Worm (Caenorhabditis elegans) whole organism, L1 larva: ENCODE results near the gene srt-64.
A peak's percentile ranks its signal among the peaks of the same experiment; 100 is the strongest.

Experiments used
- C34B4.2 ChIP-seq: sonication (generic microtip); optimal IDR thresholded peaks from 2 replicates; lab custom pipeline; 2017; ENCODE audit warnings: mild to moderate bottlenecking, missing genetic modification characterization, missing compliant biosample characterization
- aha-1 ChIP-seq: fragments of 150-350 bp; optimal IDR thresholded peaks from 2 replicates; lab custom pipeline; 2014; ENCODE audit warnings: missing biosample characterization, missing genetic modification characterization
- blmp-1 ChIP-seq: fragments of 150-350 bp; optimal IDR thresholded peaks from 2 replicates; lab custom pipeline; 2014; ENCODE audit warnings: missing biosample characterization, missing genetic modification characterization
- ceh-63 ChIP-seq: fragments of 200-800 bp; sonication (Bioruptor generic); optimal IDR thresholded peaks from 2 replicates; lab custom pipeline; 2018; ENCODE audit warnings: mild to moderate bottlenecking, missing genetic modification characterization, missing compliant biosample characterization
- ceh-82 ChIP-seq, 3 experiments: fragments of 150-350 bp in 1 of 3; sonication (generic microtip) in 2 of 3; optimal IDR thresholded peaks; 2 replicates each; lab custom pipeline; 2014 to 2017; ENCODE audit warnings: missing biosample characterization in 3 of 3, missing genetic modification characterization in 3 of 3
- ceh-88 ChIP-seq: fragments of 200-800 bp; sonication (Bioruptor generic); IDR thresholded peaks from 2 replicates; pipeline ENCODE4 v1.3.6; 2022; ENCODE audit warnings: missing genetic modification characterization, missing compliant biosample characterization
- ceh-90 ChIP-seq: sonication (generic microtip); optimal IDR thresholded peaks from 2 replicates; lab custom pipeline; 2016; ENCODE audit warnings: missing genetic modification characterization, missing compliant biosample characterization
- dsc-1 ChIP-seq: sonication (generic microtip); optimal IDR thresholded peaks from 2 replicates; lab custom pipeline; 2016; ENCODE audit warnings: mild to moderate bottlenecking, missing genetic modification characterization, missing compliant biosample characterization
- efl-1 ChIP-seq, 4 experiments: fragments of 150-350 bp; optimal IDR thresholded peaks in 3 of 4; peaks in 1 of 4; 1 replicate in 1 of 4; 2 replicates in 3 of 4; lab custom pipeline; 2014; ENCODE audit warnings: missing biosample characterization in 2 of 4, missing genetic modification characterization in 2 of 4, missing genetic modification reagents in 2 of 4
- fkh-4 ChIP-seq: sonication (generic microtip); optimal IDR thresholded peaks from 2 replicates; lab custom pipeline; 2016; ENCODE audit warnings: missing compliant biosample characterization, missing genetic modification characterization, borderline replicate concordance
- hlh-17 ChIP-seq: fragments of 200-800 bp; sonication (Bioruptor generic); optimal IDR thresholded peaks from 2 replicates; lab custom pipeline; 2018; ENCODE audit warnings: missing genetic modification characterization, mild to moderate bottlenecking, missing compliant biosample characterization, moderate library complexity, borderline replicate concordance
- hpl-2 ChIP-seq: fragments of 150-350 bp; optimal IDR thresholded peaks from 2 replicates; lab custom pipeline; 2014; ENCODE audit warnings: missing biosample characterization, missing genetic modification reagents, missing genetic modification characterization
- jun-1 ChIP-seq: fragments of 150-350 bp; optimal IDR thresholded peaks from 2 replicates; lab custom pipeline; 2014; ENCODE audit warnings: missing biosample characterization, missing genetic modification reagents, missing genetic modification characterization
- lin-14 ChIP-seq: fragments of 200-800 bp; sonication (Bioruptor generic); optimal IDR thresholded peaks from 2 replicates; lab custom pipeline; 2018; ENCODE audit warnings: mild to moderate bottlenecking, missing genetic modification characterization, moderate library complexity, missing compliant biosample characterization
- lin-15B ChIP-seq: fragments of 150-350 bp; sonication (generic microtip); optimal IDR thresholded peaks from 3 replicates; lab custom pipeline; 2014; ENCODE audit warnings: missing biosample characterization, missing genetic modification characterization
- lin-35 ChIP-seq, 2 experiments: fragments of 150-350 bp; optimal IDR thresholded peaks; 2 replicates each; lab custom pipeline; 2014; ENCODE audit warnings: missing biosample characterization in 2 of 2, missing genetic modification characterization in 2 of 2, missing genetic modification reagents in 2 of 2
- mab-9 ChIP-seq: fragments of 200-800 bp; sonication (Bioruptor generic); IDR thresholded peaks from 2 replicates; pipeline ENCODE4 v1.3.6; 2022; ENCODE audit warnings: missing genetic modification reagents, missing genetic modification characterization, missing compliant biosample characterization
- mep-1 ChIP-seq: fragments of 150-350 bp; optimal IDR thresholded peaks from 2 replicates; lab custom pipeline; 2014; ENCODE audit warnings: missing biosample characterization, missing genetic modification characterization
- nhr-11 ChIP-seq: fragments of 150-350 bp; optimal IDR thresholded peaks from 2 replicates; lab custom pipeline; 2014; ENCODE audit warnings: missing biosample characterization, missing genetic modification characterization
- nhr-12 ChIP-seq: sonication (generic microtip); optimal IDR thresholded peaks from 2 replicates; lab custom pipeline; 2017; ENCODE audit warnings: missing biosample characterization, missing genetic modification characterization
- nhr-20 ChIP-seq: sonication (generic microtip); optimal IDR thresholded peaks from 2 replicates; lab custom pipeline; 2016; ENCODE audit warnings: mild to moderate bottlenecking, missing genetic modification characterization, missing compliant biosample characterization
- nhr-237 ChIP-seq: fragments of 150-350 bp; optimal IDR thresholded peaks from 2 replicates; lab custom pipeline; 2014; ENCODE audit warnings: missing biosample characterization, missing genetic modification characterization
- nhr-28 ChIP-seq: fragments of 150-350 bp; optimal IDR thresholded peaks from 2 replicates; lab custom pipeline; 2014; ENCODE audit warnings: missing biosample characterization, missing genetic modification characterization
- nhr-47 ChIP-seq: sonication (generic microtip); optimal IDR thresholded peaks from 2 replicates; lab custom pipeline; 2016; ENCODE audit warnings: mild to moderate bottlenecking, missing genetic modification characterization, moderate library complexity, missing compliant biosample characterization
- nhr-77 ChIP-seq: fragments of 150-350 bp; optimal IDR thresholded peaks from 2 replicates; lab custom pipeline; 2014; ENCODE audit warnings: missing biosample characterization, missing genetic modification characterization
- nhr-85 ChIP-seq: sonication (generic microtip); peaks from one replicate; lab custom pipeline; 2016; ENCODE audit warnings: missing genetic modification characterization, inconsistent platforms, missing compliant biosample characterization
- nhr-90 ChIP-seq: sonication (generic microtip); optimal IDR thresholded peaks from 2 replicates; lab custom pipeline; 2016; ENCODE audit warnings: mild to moderate bottlenecking, missing genetic modification characterization, missing compliant biosample characterization; ENCODE audit not compliant: poor library complexity
- pag-3 ChIP-seq: sonication (generic microtip); optimal IDR thresholded peaks from 2 replicates; lab custom pipeline; 2017; ENCODE audit warnings: missing genetic modification characterization, mild to moderate bottlenecking, missing compliant biosample characterization, antibody characterized with exemption, borderline replicate concordance; ENCODE audit not compliant: insufficient read depth
- skn-1 ChIP-seq: fragments of 150-350 bp; optimal IDR thresholded peaks from 2 replicates; lab custom pipeline; 2014; ENCODE audit warnings: missing biosample characterization, missing genetic modification characterization
- snpc-4 ChIP-seq: fragments of 150-350 bp; optimal IDR thresholded peaks from 2 replicates; lab custom pipeline; 2014; ENCODE audit warnings: missing biosample characterization, missing genetic modification characterization
- snu-23 ChIP-seq: sonication (generic microtip); optimal IDR thresholded peaks from 2 replicates; lab custom pipeline; 2016; ENCODE audit warnings: missing genetic modification characterization, missing compliant biosample characterization
- sox-4 ChIP-seq: sonication (generic microtip); optimal IDR thresholded peaks from 2 replicates; lab custom pipeline; 2016; ENCODE audit warnings: missing genetic modification characterization, missing compliant biosample characterization
- sptf-1 ChIP-seq: fragments of 150-350 bp; optimal IDR thresholded peaks from 2 replicates; lab custom pipeline; 2014; ENCODE audit warnings: missing biosample characterization, missing genetic modification characterization
- unc-30 ChIP-seq: sonication (generic microtip); optimal IDR thresholded peaks from 2 replicates; lab custom pipeline; 2017; ENCODE audit warnings: missing biosample characterization, missing genetic modification characterization
- unc-62 ChIP-seq: fragments of 150-350 bp; optimal IDR thresholded peaks from 2 replicates; lab custom pipeline; 2014; ENCODE audit warnings: missing biosample characterization, missing genetic modification reagents, missing genetic modification characterization
- unc-86 ChIP-seq: sonication (generic microtip); optimal IDR thresholded peaks from 2 replicates; lab custom pipeline; 2016; ENCODE audit warnings: missing genetic modification characterization, missing compliant biosample characterization
- unc-98 ChIP-seq: fragments of 200-800 bp; sonication (Bioruptor generic); IDR thresholded peaks from 2 replicates; pipeline ENCODE4 v1.3.6; 2022; ENCODE audit warnings: missing genetic modification characterization, missing compliant biosample characterization
- vab-15 ChIP-seq: sonication (generic microtip); optimal IDR thresholded peaks from 2 replicates; lab custom pipeline; 2017; ENCODE audit warnings: missing genotype, mild to moderate bottlenecking, missing genetic modification characterization, missing compliant biosample characterization
- xbp-1 ChIP-seq: sonication (generic microtip); optimal IDR thresholded peaks from 2 replicates; lab custom pipeline; 2016; ENCODE audit warnings: missing genetic modification characterization, missing compliant biosample characterization
- zag-1 ChIP-seq: fragments of 150-350 bp; optimal IDR thresholded peaks from 2 replicates; lab custom pipeline; 2014; ENCODE audit warnings: missing biosample characterization, missing genetic modification characterization
- zip-4 ChIP-seq: fragments of 200-800 bp; sonication (Bioruptor generic); optimal IDR thresholded peaks from 2 replicates; lab custom pipeline; 2018; ENCODE audit warnings: mild to moderate bottlenecking, missing genetic modification characterization, moderate library complexity, missing compliant biosample characterization
- ztf-4 ChIP-seq: fragments of 150-350 bp; optimal IDR thresholded peaks from 2 replicates; lab custom pipeline; 2014; ENCODE audit warnings: missing biosample characterization, missing genetic modification characterization

The srt-64 gene

DNA sequence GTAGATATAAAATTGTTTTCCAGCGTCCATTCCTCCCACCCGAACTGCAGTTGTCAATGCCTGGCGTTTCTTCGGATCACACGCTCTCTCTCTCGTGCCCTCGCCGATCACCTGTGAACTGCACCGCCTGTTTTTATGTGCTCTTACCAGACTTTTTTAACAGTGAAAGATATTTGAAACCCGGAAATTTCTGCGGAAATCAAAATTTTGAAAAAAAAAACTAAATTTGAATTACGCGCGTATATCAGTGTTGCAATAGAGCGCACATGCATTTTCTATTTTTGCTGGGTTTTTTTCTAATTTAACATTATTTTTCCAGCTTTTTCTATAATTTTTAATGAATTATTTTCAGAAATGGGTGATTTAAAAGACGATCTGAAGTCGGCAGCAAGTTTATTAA lies 34.6 kb upstream of the srt-64 start, which contains the start of gene ttc-37 (continued):
- TF ChIP-seq nhr-90 (peak; percentile 46), nhr-237 (tag; lab: Kevin White, UChicago) (no peak), lin-15B (tag; lab: Kevin White, UChicago) (peak; percentile 49), mab-9 (GFP tag; lab: Robert Waterston, UW) (no peak), unc-98 (GFP tag; lab: Robert Waterston, UW) (0 out of 2 replicates have a peak, but pooled peaks have one; percentile 7), snpc-4 (tag; lab: Kevin White, UChicago) (peak; percentile 39), nhr-47 (peak; percentile 85), nhr-11 (tag; lab: Kevin White, UChicago) (peak; percentile 31), sox-4 (tag; lab: Kevin White, UChicago) (no peak), jun-1 (tag; lab: Kevin White, UChicago) (peak; percentile 19), skn-1 (tag; lab: Kevin White, UChicago) (peak; percentile 60), zag-1 (tag; lab: Kevin White, UChicago) (no peak), nhr-12 (tag; lab: Kevin White, UChicago) (no peak), ceh-82 (tag; optimal IDR thresholded peaks at IDR 0.05; lab: Kevin White, UChicago) (peak; percentile 31 to 65 (median 51)), hpl-2 (GFP tag; lab: Kevin White, UChicago) (no peak), dsc-1 (peak; percentile 75), sptf-1 (tag; lab: Kevin White, UChicago) (no peak), hlh-17 (GFP tag; lab: Kevin White, UChicago) (no peak), unc-30 (no peak), aha-1 (tag; lab: Kevin White, UChicago) (no peak), xbp-1 (tag; lab: Kevin White, UChicago) (peak; percentile 65), ceh-90 (tag; lab: Kevin White, UChicago) (no peak), snu-23 (peak; percentile 81), nhr-77 (tag; lab: Kevin White, UChicago) (no peak), pag-3 (tag; lab: Kevin White, UChicago) (peak; percentile 19), mep-1 (tag; lab: Kevin White, UChicago) (peak; percentile 70), lin-35 (GFP tag; optimal IDR thresholded peaks at IDR 0.05; lab: Kevin White, UChicago) (peak; percentile 97 to 99), C34B4.2 (no peak), ztf-4 (tag; lab: Kevin White, UChicago) (no peak), unc-86 (tag; lab: Kevin White, UChicago) (peak; percentile 65)

- TF ChIP-seq fkh-4 (tag; lab: Kevin White, UChicago): no peak
- TF ChIP-seq unc-62: no peak
- TF ChIP-seq ceh-63 (GFP tag; lab: Kevin White, UChicago): no peak
- no peak for TF ChIP-seq vab-15 (tag; lab: Kevin White, UChicago)
- TF ChIP-seq nhr-12 (tag; lab: Kevin White, UChicago): no peak
- no peak for TF ChIP-seq pag-3 (tag; lab: Kevin White, UChicago)
- TF ChIP-seq hlh-17 (GFP tag; lab: Kevin White, UChicago): no peak
- TF ChIP-seq nhr-28 (tag; lab: Kevin White, UChicago): no peak
- TF ChIP-seq snu-23: no peak
- TF ChIP-seq nhr-85 (tag; lab: Kevin White, UChicago): no peak
- no peak for TF ChIP-seq zip-4 (GFP tag; lab: Kevin White, UChicago)
- TF ChIP-seq nhr-20 (tag; lab: Kevin White, UChicago): no peak
- no peak for TF ChIP-seq jun-1 (tag; lab: Kevin White, UChicago)
- no peak for TF ChIP-seq nhr-47
- no peak for TF ChIP-seq efl-1 (optimal IDR thresholded peaks at IDR 0.05; lab: Kevin White, UChicago)
- no peak for TF ChIP-seq efl-1 (GFP tag; optimal IDR thresholded peaks at IDR 0.05 in 1 of 2; lab: Kevin White, UChicago)
- no peak for TF ChIP-seq zag-1 (tag; lab: Kevin White, UChicago)
- no peak for TF ChIP-seq ceh-88 (GFP tag; lab: Robert Waterston, UW)
- no peak for TF ChIP-seq lin-14 (GFP tag; lab: Kevin White, UChicago)
- no peak for TF ChIP-seq blmp-1 (tag; lab: Kevin White, UChicago)
- TF ChIP-seq, all 84 proteins: peak for 0
These were observed 34.2 kb upstream of the srt-64 start for ce11 chrV:5203643-5204042.
